Worm (Caenorhabditis elegans): ENCODE measurements around the gene F59F5.3.

DNA sequence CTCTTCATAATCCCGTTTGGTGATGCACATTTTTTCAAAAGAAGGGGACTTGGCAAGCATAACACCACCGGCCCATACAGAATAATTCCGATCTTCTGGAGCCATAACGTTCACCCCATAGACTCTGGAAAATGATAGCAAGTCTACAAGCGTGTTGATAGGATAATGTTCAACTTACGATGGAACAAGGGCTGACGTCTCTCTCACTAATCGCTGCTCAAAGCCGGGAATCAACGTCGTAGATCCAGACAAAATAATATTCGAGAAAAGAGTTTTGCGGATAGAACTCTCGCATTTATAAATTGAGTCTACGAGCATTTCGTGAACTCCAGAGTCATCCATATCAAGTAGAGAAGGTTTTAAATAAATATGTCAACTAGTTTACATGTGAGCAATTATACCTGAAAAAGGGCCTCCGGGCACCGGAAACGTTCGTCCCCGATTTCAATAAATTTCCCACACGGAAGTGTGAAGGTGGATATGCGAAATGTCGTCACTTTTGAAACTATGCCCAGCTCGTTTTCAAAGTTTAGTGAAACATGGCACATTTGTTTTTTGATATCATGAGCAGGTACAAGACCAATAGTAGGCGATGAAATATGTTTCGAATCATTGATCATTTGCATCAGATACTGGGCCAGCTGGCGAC, 50.2 kb downstream of the F59F5.3 start:
- TF ChIP-seq ztf-4 (tag; optimal IDR thresholded peaks at IDR 0.05) (no peak), ZK546.5 (tag; optimal IDR thresholded peaks at IDR 0.05) (no peak), ceh-9 (tag; optimal IDR thresholded peaks at IDR 0.05) (no peak), nhr-25 (tag; optimal IDR thresholded peaks at IDR 0.05) (no peak), aly-2 (tag; optimal IDR thresholded peaks at IDR 0.05) (no peak), skn-1 (tag; optimal IDR thresholded peaks at IDR 0.05) (no peak), hmg-11 (tag; optimal IDR thresholded peaks at IDR 0.05) (no peak), pqm-1 (tag; optimal IDR thresholded peaks at IDR 0.05) (no peak), lin-39 (tag; optimal IDR thresholded peaks at IDR 0.05) (no peak)

All from whole organism, L3 larva.